Fruit fly (Drosophila melanogaster) whole organism, prepupa: ENCODE data around the gene bab1.

ENCODE experiments used
- CG11762 ChIP-seq: fragments of 200-800 bp; sonication (Bioruptor generic); optimal IDR thresholded peaks from 3 replicates; lab custom pipeline; 2016; ENCODE audit warnings: missing biosample characterization, missing genetic modification characterization; ENCODE audit not compliant: insufficient read depth
- CG15336 ChIP-seq: fragments of 200-800 bp; sonication (Bioruptor generic); IDR thresholded peaks from 2 replicates; pipeline ENCODE4 v1.3.6; 2022; ENCODE audit warnings: missing biosample characterization, missing genetic modification characterization
- CG1621 ChIP-seq: fragments of 200-800 bp; sonication (Bioruptor generic); optimal IDR thresholded peaks from 3 replicates; lab custom pipeline; 2018; ENCODE audit warnings: missing biosample characterization, mild to moderate bottlenecking, missing genetic modification characterization
- CG4318 ChIP-seq: fragments of 200-800 bp; sonication (Bioruptor generic); optimal IDR thresholded peaks from 3 replicates; lab custom pipeline; 2017; ENCODE audit warnings: missing biosample characterization, mild to moderate bottlenecking, missing genetic modification characterization
- Hr39 ChIP-seq: fragments of 200-800 bp; sonication (Bioruptor generic); optimal IDR thresholded peaks from 2 replicates; lab custom pipeline; 2016; ENCODE audit warnings: missing biosample characterization, missing genetic modification characterization
- OdsH ChIP-seq: fragments of 200-800 bp; sonication (Bioruptor generic); optimal IDR thresholded peaks from 3 replicates; lab custom pipeline; 2016; ENCODE audit warnings: missing biosample characterization, missing genetic modification characterization
- fd85E ChIP-seq: fragments of 200-800 bp; sonication (Bioruptor generic); optimal IDR thresholded peaks from 3 replicates; lab custom pipeline; 2016; ENCODE audit warnings: missing biosample characterization, missing genetic modification characterization

DNA sequence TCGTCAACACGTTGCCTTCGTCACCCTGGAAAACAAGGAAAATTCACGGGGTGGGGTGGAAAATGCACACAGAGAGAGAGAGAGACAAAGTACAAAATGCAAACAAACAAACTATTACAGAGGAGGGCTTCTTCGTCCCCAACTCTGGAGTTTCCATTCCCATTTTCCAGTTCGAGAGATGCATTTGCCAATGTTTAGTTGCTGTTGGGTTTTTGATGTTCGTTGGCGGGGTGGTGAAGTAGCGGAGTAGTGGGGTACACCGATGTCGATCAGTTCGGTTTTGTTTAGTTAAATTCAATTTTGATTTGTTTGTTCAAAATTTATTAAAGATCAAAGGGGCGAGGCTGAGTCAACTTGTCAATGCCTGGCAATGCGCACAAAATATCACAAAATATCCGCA, 16.7 kb upstream of the bab1 start:
- no peak for TF ChIP-seq OdsH (GFP tag; lab: Kevin White, UChicago)
- TF ChIP-seq CG1621: no peak
- TF ChIP-seq CG15336: no peak
- no peak for TF ChIP-seq CG4318 (GFP tag; lab: Kevin White, UChicago)
- no peak for TF ChIP-seq CG11762 (GFP tag; lab: Kevin White, UChicago)
- TF ChIP-seq fd85E (GFP tag; lab: Kevin White, UChicago): no peak
- TF ChIP-seq Hr39 (GFP tag; lab: Kevin White, UChicago): no peak
